Fruit fly (Drosophila melanogaster) whole organism, embryonic: Measurements from ENCODE around the gene IRSp53.
A peak's percentile ranks its signal among the peaks of the same experiment; 100 is the strongest.

Experiments used
- B-H1 ChIP-seq: fragments of 200-800 bp; sonication (Bioruptor generic); IDR thresholded peaks from 3 replicates; pipeline ENCODE4 v1.3.6; 2022; ENCODE audit warnings: missing biosample characterization, missing genetic modification characterization
- Bdp1 ChIP-seq: fragments of 200-800 bp; sonication (Bioruptor generic); optimal IDR thresholded peaks from 3 replicates; lab custom pipeline; 2016; ENCODE audit warnings: missing biosample characterization, missing genetic modification characterization
- BtbVII ChIP-seq: fragments of 200-800 bp; sonication (Bioruptor generic); optimal IDR thresholded peaks from 3 replicates; lab custom pipeline; 2017; ENCODE audit warnings: missing biosample characterization, mild to moderate bottlenecking, missing genetic modification characterization
- CG10209 ChIP-seq: fragments of 200-800 bp; sonication (Bioruptor generic); optimal IDR thresholded peaks from 3 replicates; lab custom pipeline; 2017; ENCODE audit warnings: missing biosample characterization, mild to moderate bottlenecking, missing genetic modification characterization, missing genetic modification reagents
- CG10654 ChIP-seq: fragments of 200-800 bp; sonication (Bioruptor generic); optimal IDR thresholded peaks from 2 replicates; lab custom pipeline; 2016; ENCODE audit warnings: missing biosample characterization, missing genetic modification characterization
- CG11723 ChIP-seq: fragments of 200-800 bp; sonication (Bioruptor generic); optimal IDR thresholded peaks from 2 replicates; lab custom pipeline; 2017; ENCODE audit warnings: missing biosample characterization, mild to moderate bottlenecking, missing genetic modification characterization
- CG13123 ChIP-seq: fragments of 200-800 bp; sonication (Bioruptor generic); optimal IDR thresholded peaks from 2 replicates; lab custom pipeline; 2016; ENCODE audit warnings: missing biosample characterization, missing genetic modification characterization
- CG13894 ChIP-seq: fragments of 200-800 bp; sonication (Bioruptor generic); optimal IDR thresholded peaks from 3 replicates; lab custom pipeline; 2018; ENCODE audit warnings: missing biosample characterization, mild to moderate bottlenecking, missing genetic modification characterization, moderate library complexity
- CG1602 ChIP-seq: fragments of 200-800 bp; sonication (Bioruptor generic); optimal IDR thresholded peaks from 3 replicates; lab custom pipeline; 2016; ENCODE audit warnings: missing biosample characterization, missing genetic modification characterization
- CG16815 ChIP-seq: fragments of 200-800 bp; sonication (Bioruptor generic); optimal IDR thresholded peaks from 3 replicates; lab custom pipeline; 2017; ENCODE audit warnings: missing biosample characterization, mild to moderate bottlenecking, missing genetic modification characterization
- CG17361 ChIP-seq: fragments of 200-800 bp; sonication (Bioruptor generic); IDR thresholded peaks from 3 replicates; pipeline ENCODE4 v1.3.6; 2022; ENCODE audit warnings: missing biosample characterization, missing genetic modification characterization
- CG17829 ChIP-seq: fragments of 200-800 bp; optimal IDR thresholded peaks from 2 replicates; lab custom pipeline; 2019; ENCODE audit warnings: missing biosample characterization, mild to moderate bottlenecking, missing genetic modification characterization, moderate library complexity
- CG17912 ChIP-seq: fragments of 200-800 bp; sonication (Bioruptor generic); optimal IDR thresholded peaks from 2 replicates; lab custom pipeline; 2018; ENCODE audit warnings: missing biosample characterization, mild to moderate bottlenecking, missing genetic modification characterization
- CG18476 ChIP-seq: fragments of 200-800 bp; sonication (Bioruptor generic); optimal IDR thresholded peaks from 2 replicates; lab custom pipeline; 2016; ENCODE audit warnings: missing biosample characterization, mild to moderate bottlenecking, missing genetic modification characterization
- CG18619 ChIP-seq: fragments of 200-800 bp; sonication (Bioruptor generic); optimal IDR thresholded peaks from 3 replicates; lab custom pipeline; 2017; ENCODE audit warnings: missing biosample characterization, mild to moderate bottlenecking, missing genetic modification characterization
- CG2712 ChIP-seq: fragments of 200-800 bp; optimal IDR thresholded peaks from 3 replicates; lab custom pipeline; 2019; ENCODE audit warnings: missing biosample characterization, mild to moderate bottlenecking, missing genetic modification characterization, moderate library complexity
- CG2875 ChIP-seq: fragments of 200-800 bp; sonication (Bioruptor generic); optimal IDR thresholded peaks from 2 replicates; lab custom pipeline; 2017; ENCODE audit warnings: missing biosample characterization, mild to moderate bottlenecking, missing genetic modification characterization, missing genetic modification reagents
- CG3281 ChIP-seq: fragments of 200-800 bp; sonication (Bioruptor generic); optimal IDR thresholded peaks from 3 replicates; lab custom pipeline; 2017; ENCODE audit warnings: missing biosample characterization, mild to moderate bottlenecking, missing genetic modification characterization
- CG34376 ChIP-seq: fragments of 200-800 bp; sonication (Bioruptor generic); optimal IDR thresholded peaks from 2 replicates; lab custom pipeline; 2018; ENCODE audit warnings: missing biosample characterization, mild to moderate bottlenecking, missing genetic modification characterization
- CG42726 ChIP-seq: fragments of 200-800 bp; sonication (Bioruptor generic); IDR thresholded peaks from 2 replicates; pipeline ENCODE4 v1.3.6; 2022; ENCODE audit warnings: missing biosample characterization, missing genetic modification characterization; ENCODE audit not compliant: partially characterized antibody
- CG6813 ChIP-seq: fragments of 200-800 bp; sonication (Bioruptor generic); optimal IDR thresholded peaks from 2 replicates; lab custom pipeline; 2017; ENCODE audit warnings: missing biosample characterization, missing genetic modification characterization, mild to moderate bottlenecking, moderate library complexity, missing genetic modification reagents
- CG7556 ChIP-seq: fragments of 200-800 bp; sonication (Bioruptor generic); optimal IDR thresholded peaks from 2 replicates; lab custom pipeline; 2017; ENCODE audit warnings: missing biosample characterization, mild to moderate bottlenecking, missing genetic modification characterization
- CG7839 ChIP-seq: fragments of 200-800 bp; sonication (Bioruptor generic); optimal IDR thresholded peaks from 3 replicates; lab custom pipeline; 2018; ENCODE audit warnings: missing biosample characterization, mild to moderate bottlenecking, missing genetic modification characterization, moderate library complexity
- CG7928 ChIP-seq: fragments of 200-800 bp; sonication (Bioruptor generic); optimal IDR thresholded peaks from 2 replicates; lab custom pipeline; 2017; ENCODE audit warnings: missing biosample characterization, mild to moderate bottlenecking, missing genetic modification characterization
- CG8281 ChIP-seq: fragments of 200-800 bp; sonication (Bioruptor generic); optimal IDR thresholded peaks from 2 replicates; lab custom pipeline; 2018; ENCODE audit warnings: missing biosample characterization, mild to moderate bottlenecking, missing genetic modification characterization, moderate library complexity
- CTCF ChIP-seq: fragments of 200-800 bp; sonication (Bioruptor generic); optimal IDR thresholded peaks from 2 replicates; lab custom pipeline; 2017; ENCODE audit warnings: missing biosample characterization, mild to moderate bottlenecking, missing genetic modification characterization, moderate library complexity
- D19A ChIP-seq: fragments of 200-800 bp; optimal IDR thresholded peaks from 3 replicates; lab custom pipeline; 2019; ENCODE audit warnings: missing biosample characterization, mild to moderate bottlenecking, missing genetic modification characterization, moderate library complexity
- Elba2 ChIP-seq: fragments of 200-800 bp; sonication (Bioruptor generic); optimal IDR thresholded peaks from 3 replicates; lab custom pipeline; 2016; ENCODE audit warnings: missing biosample characterization, missing genetic modification characterization
- Hsf ChIP-seq: fragments of 200-800 bp; sonication (Bioruptor generic); optimal IDR thresholded peaks from 3 replicates; lab custom pipeline; 2016; ENCODE audit warnings: missing biosample characterization, missing genetic modification characterization
- Jarid2 ChIP-seq: fragments of 200-800 bp; sonication (Bioruptor generic); optimal IDR thresholded peaks from 3 replicates; lab custom pipeline; 2017; ENCODE audit warnings: mild to moderate bottlenecking, missing biosample characterization, missing genetic modification reagents, missing genetic modification characterization
- Lim3 ChIP-seq: fragments of 200-800 bp; sonication (Bioruptor generic); IDR thresholded peaks from 2 replicates; pipeline ENCODE4 v1.3.6; 2022; ENCODE audit warnings: missing biosample characterization, missing genetic modification characterization
- Mad ChIP-seq: fragments of 200-800 bp; sonication (Bioruptor generic); optimal IDR thresholded peaks from 2 replicates; lab custom pipeline; 2016; ENCODE audit warnings: missing biosample characterization, missing genetic modification characterization
- Mes4 ChIP-seq: fragments of 200-800 bp; sonication (Bioruptor generic); optimal IDR thresholded peaks from 2 replicates; lab custom pipeline; 2016; ENCODE audit warnings: missing biosample characterization, missing genetic modification characterization
- cas ChIP-seq: fragments of 200-800 bp; sonication (Bioruptor generic); IDR thresholded peaks from 2 replicates; pipeline ENCODE4 v1.3.6; 2022; ENCODE audit warnings: missing biosample characterization, missing genetic modification characterization
- danr ChIP-seq: fragments of 200-800 bp; sonication (Bioruptor generic); IDR thresholded peaks from 2 replicates; pipeline ENCODE4 v1.3.6; 2022; ENCODE audit warnings: missing biosample characterization, missing genetic modification characterization
- dysf ChIP-seq: fragments of 200-800 bp; sonication (Bioruptor generic); IDR thresholded peaks from 3 replicates; pipeline ENCODE4 v1.3.6; 2022; ENCODE audit warnings: missing biosample characterization, missing genetic modification characterization
- eve ChIP-seq, 2 experiments: fragments of >200 bp; optimal IDR thresholded peaks; 2 replicates each; lab custom pipeline; 2017; ENCODE audit warnings: missing biosample characterization in 2 of 2, missing genetic modification characterization in 2 of 2
- exex ChIP-seq: fragments of 200-800 bp; sonication (Bioruptor generic); optimal IDR thresholded peaks from 4 replicates; lab custom pipeline; 2018; ENCODE audit warnings: missing biosample characterization, mild to moderate bottlenecking, missing genetic modification characterization, moderate library complexity
- fd102C ChIP-seq: fragments of 200-800 bp; sonication (Bioruptor generic); optimal IDR thresholded peaks from 2 replicates; lab custom pipeline; 2018; ENCODE audit warnings: missing biosample characterization, mild to moderate bottlenecking, missing genetic modification characterization, moderate library complexity
- fd96Cb ChIP-seq: fragments of 200-800 bp; sonication (Bioruptor generic); optimal IDR thresholded peaks from 2 replicates; lab custom pipeline; 2018; ENCODE audit warnings: missing biosample characterization, mild to moderate bottlenecking, missing genetic modification characterization, moderate library complexity
- grn ChIP-seq: fragments of 200-800 bp; sonication (Bioruptor generic); optimal IDR thresholded peaks from 3 replicates; lab custom pipeline; 2017; ENCODE audit warnings: missing biosample characterization, missing genetic modification characterization
- inv ChIP-seq: fragments of 200-800 bp; sonication (Bioruptor generic); IDR thresholded peaks from 2 replicates; pipeline ENCODE4 v1.3.6; 2022; ENCODE audit warnings: missing biosample characterization, missing genetic modification characterization; ENCODE audit not compliant: partially characterized antibody
- maf-S ChIP-seq: fragments of 200-800 bp; sonication (Bioruptor generic); optimal IDR thresholded peaks from 2 replicates; lab custom pipeline; 2016; ENCODE audit warnings: missing biosample characterization, missing genetic modification characterization
- mld ChIP-seq: fragments of 200-800 bp; sonication (Bioruptor generic); IDR thresholded peaks from 3 replicates; pipeline ENCODE4 v1.3.6; 2022; ENCODE audit warnings: missing biosample characterization, missing genetic modification characterization; ENCODE audit not compliant: partially characterized antibody
- nerfin-2 ChIP-seq: fragments of 200-800 bp; sonication (Bioruptor generic); IDR thresholded peaks from 2 replicates; pipeline ENCODE4 v1.3.6; 2022; ENCODE audit warnings: missing biosample characterization, missing genetic modification characterization; ENCODE audit not compliant: partially characterized antibody
- oc ChIP-seq: fragments of 200-800 bp; sonication (Bioruptor generic); optimal IDR thresholded peaks from 2 replicates; lab custom pipeline; 2018; ENCODE audit warnings: missing biosample characterization, mild to moderate bottlenecking, missing genetic modification characterization, moderate library complexity
- pho ChIP-seq: fragments of 200-800 bp; sonication (Bioruptor generic); optimal IDR thresholded peaks from 2 replicates; lab custom pipeline; 2016; ENCODE audit warnings: missing biosample characterization, missing genetic modification characterization
- pros ChIP-seq: fragments of 200-800 bp; sonication (Bioruptor generic); optimal IDR thresholded peaks from 3 replicates; lab custom pipeline; 2019; ENCODE audit warnings: missing biosample characterization, mild to moderate bottlenecking, missing genetic modification characterization, moderate library complexity
- sens ChIP-seq: fragments of 200-800 bp; sonication (Bioruptor generic); peaks from one replicate; lab custom pipeline; 2016; ENCODE audit warnings: missing biosample characterization, missing genetic modification characterization
- sob ChIP-seq: fragments of 200-800 bp; sonication (Bioruptor generic); IDR thresholded peaks from 2 replicates; pipeline ENCODE4 v1.3.6; 2022; ENCODE audit warnings: missing biosample characterization, missing genetic modification characterization
- unc-4 ChIP-seq: fragments of 200-800 bp; sonication (Bioruptor generic); IDR thresholded peaks from 2 replicates; pipeline ENCODE4 v1.3.6; 2022; ENCODE audit warnings: missing biosample characterization, missing genetic modification characterization; ENCODE audit not compliant: partially characterized antibody

IRSp53 gene

dm6 chr3L:11093046-11093520, 42.8 kb upstream of the IRSp53 start, which contains the start of gene JIL-1 (continued):
- TF ChIP-seq CG16815 (GFP tag; lab: Kevin White, UChicago) (peak; percentile 57), unc-4 (GFP tag; lab: Robert Waterston, UW) (peak; percentile 87), CG13123 (GFP tag; lab: Kevin White, UChicago) (peak; percentile 39), CG7556 (GFP tag; lab: Kevin White, UChicago) (peak; percentile 27), CG17829 (tag; lab: Kevin White, UChicago) (peak; percentile 55), CG6813 (no peak), dysf (GFP tag; lab: Robert Waterston, UW) (peak; percentile 75), nerfin-2 (peak; percentile 80), Hsf (peak; percentile 50), sob (peak; percentile 93), mld (GFP tag; lab: Robert Waterston, UW) (peak; percentile 79), fd96Cb (tag; lab: Kevin White, UChicago) (peak; percentile 40), danr (no peak), exex (tag; lab: Kevin White, UChicago) (no peak), inv (GFP tag; lab: Robert Waterston, UW) (peak; percentile 83), CG2712 (tag; lab: Kevin White, UChicago) (peak; percentile 44), CG13894 (peak; percentile 31), CG8281 (no peak), CG2875 (GFP tag; lab: Kevin White, UChicago) (no peak), BtbVII (GFP tag; lab: Kevin White, UChicago) (peak; percentile 39), maf-S (GFP tag; lab: Kevin White, UChicago) (no peak), Bdp1 (GFP tag; lab: Kevin White, UChicago) (peak; percentile 15), CG34376 (GFP tag; lab: Kevin White, UChicago) (peak; percentile 26), Mes4 (GFP tag; lab: Kevin White, UChicago) (no peak), cas (GFP tag; lab: Robert Waterston, UW) (peak; percentile 57), Elba2 (peak; percentile 40), B-H1 (GFP tag; lab: Robert Waterston, UW) (no peak), CG17361 (GFP tag; lab: Robert Waterston, UW) (peak; percentile 61), CG18619 (peak; percentile 41), CG7839 (peak; percentile 79), Jarid2 (peak; percentile 27), D19A (tag; lab: Kevin White, UChicago) (no peak), sens (GFP tag; lab: Kevin White, UChicago) (peak; percentile 84), fd102C (GFP tag; lab: Kevin White, UChicago) (no peak), pho (GFP tag; lab: Kevin White, UChicago) (peak; percentile 55), CG7928 (peak; percentile 89), pros (GFP tag; lab: Kevin White, UChicago) (no peak), CG17912 (peak; percentile 19), CG3281 (peak; percentile 39), Lim3 (GFP tag; lab: Robert Waterston, UW) (no peak), CG1602 (peak; percentile 46), oc (peak; percentile 17), CG18476 (GFP tag; lab: Kevin White, UChicago) (peak; percentile 60), eve (GFP tag; optimal IDR thresholded peaks at IDR 0.05; lab: Kevin White, UChicago) (peak in 1 of 2 experiments; percentile 46), CG10654 (GFP tag; lab: Kevin White, UChicago) (peak; percentile 28), CG11723 (GFP tag; lab: Kevin White, UChicago) (peak; percentile 50), grn (GFP tag; lab: Kevin White, UChicago) (no peak), CTCF (GFP tag; lab: Kevin White, UChicago) (no peak), CG10209 (GFP tag; lab: Kevin White, UChicago) (peak; percentile 59), CG42726 (GFP tag; lab: Robert Waterston, UW) (peak; percentile 87), Mad (GFP tag; lab: Kevin White, UChicago) (peak; percentile 63)
